Fruit fly (Drosophila melanogaster): ENCODE measurements around the gene CG6296.

CG6296 gene

dm6 chr3R:26967587-26968312 lies 37.5 kb downstream of the CG6296 start:
- TF ChIP-seq achi (GFP tag; optimal IDR thresholded peaks at IDR 0.05): peak; percentile 40
- peak; percentile 20 for TF ChIP-seq Blimp-1 (GFP tag; optimal IDR thresholded peaks at IDR 0.05)
- peak; percentile 59 for TF ChIP-seq OdsH (GFP tag; optimal IDR thresholded peaks at IDR 0.05)
- TF ChIP-seq svp (GFP tag): peak; percentile 80
- TF ChIP-seq Gug (GFP tag; IDR thresholded peaks at IDR 0.05): peak; percentile 47; the same call in 1 of the 2 replicates
- TF ChIP-seq dac (GFP tag; optimal IDR thresholded peaks at IDR 0.05): no peak
- no peak for TF ChIP-seq pdm3 (GFP tag; optimal IDR thresholded peaks at IDR 0.05)
- TF ChIP-seq cyc (GFP tag; optimal IDR thresholded peaks at IDR 0.05): peak; percentile 22
- no peak for TF ChIP-seq CG3032 (tag; optimal IDR thresholded peaks at IDR 0.05)
- no peak for TF ChIP-seq CG16779 (tag; optimal IDR thresholded peaks at IDR 0.05)
- TF ChIP-seq CG4318 (GFP tag; optimal IDR thresholded peaks at IDR 0.05): peak; percentile 15
- TF ChIP-seq esn (GFP tag; optimal IDR thresholded peaks at IDR 0.05): peak; percentile 52
- peak; percentile 72 for TF ChIP-seq Eip78C (GFP tag)
- TF ChIP-seq CG32006 (GFP tag; optimal IDR thresholded peaks at IDR 0.05): peak; percentile 42
- TF ChIP-seq CG1621 (tag; optimal IDR thresholded peaks at IDR 0.05): no peak
- TF ChIP-seq CG3919 (GFP tag; optimal IDR thresholded peaks at IDR 0.05): peak; percentile 20
- TF ChIP-seq salr (GFP tag; optimal IDR thresholded peaks at IDR 0.05): no peak
- TF ChIP-seq fd85E (GFP tag; optimal IDR thresholded peaks at IDR 0.05): no peak
- TF ChIP-seq Hr38 (GFP tag; optimal IDR thresholded peaks at IDR 0.05): no peak
- peak; percentile 30 for TF ChIP-seq CG34406 (GFP tag; optimal IDR thresholded peaks at IDR 0.05)
- no peak for TF ChIP-seq Lpt (GFP tag; optimal IDR thresholded peaks at IDR 0.05)
- TF ChIP-seq spab (GFP tag; optimal IDR thresholded peaks at IDR 0.05): no peak
- peak; percentile 36 for TF ChIP-seq lz (GFP tag; optimal IDR thresholded peaks at IDR 0.05)
- no peak for TF ChIP-seq ss (GFP tag; optimal IDR thresholded peaks at IDR 0.05)
- peak; percentile 51 for TF ChIP-seq CG10631 (GFP tag; optimal IDR thresholded peaks at IDR 0.05)
- TF ChIP-seq CG11902 (GFP tag; optimal IDR thresholded peaks at IDR 0.05): no peak
- peak; percentile 4 for TF ChIP-seq Hr4 (GFP tag; optimal IDR thresholded peaks at IDR 0.05)
- TF ChIP-seq dsx (GFP tag; optimal IDR thresholded peaks at IDR 0.05; ENCODE audit: poor library complexity, severe bottlenecking): peak; percentile 27
- no peak for TF ChIP-seq Eip75B (GFP tag; optimal IDR thresholded peaks at IDR 0.05)
- peak; percentile 1 for TF ChIP-seq Ets96B (tag; optimal IDR thresholded peaks at IDR 0.05)
- TF ChIP-seq CG11294 (GFP tag; IDR thresholded peaks at IDR 0.05): peak; percentile 35; the same call in 1 of the 2 replicates
- no peak for TF ChIP-seq fkh (GFP tag; optimal IDR thresholded peaks at IDR 0.05)
- no peak for TF ChIP-seq Sox14 (GFP tag; optimal IDR thresholded peaks at IDR 0.05)
- no peak for TF ChIP-seq CG6854 (GFP tag; optimal IDR thresholded peaks at IDR 0.05)
- peak; percentile 27 for TF ChIP-seq CG9139 (GFP tag; optimal IDR thresholded peaks at IDR 0.05)
- TF ChIP-seq CG6276 (GFP tag; optimal IDR thresholded peaks at IDR 0.05): no peak
- TF ChIP-seq topi (GFP tag; optimal IDR thresholded peaks at IDR 0.05): peak; percentile 39
- no peak for TF ChIP-seq net (GFP tag; optimal IDR thresholded peaks at IDR 0.05)
- TF ChIP-seq Sox15 (GFP tag; optimal IDR thresholded peaks at IDR 0.05): peak; percentile 25
- no peak for TF ChIP-seq Ets21C (GFP tag; optimal IDR thresholded peaks at IDR 0.05)
- TF ChIP-seq eg (GFP tag; IDR thresholded peaks at IDR 0.05): peak; percentile 69
- no peak for TF ChIP-seq fd59A (GFP tag; optimal IDR thresholded peaks at IDR 0.05)
- TF ChIP-seq Met (GFP tag; optimal IDR thresholded peaks at IDR 0.05): no peak
- peak; percentile 20 for TF ChIP-seq CG11762 (GFP tag; optimal IDR thresholded peaks at IDR 0.05; ENCODE audit: insufficient read depth)
- no peak for TF ChIP-seq CG8319 (GFP tag; optimal IDR thresholded peaks at IDR 0.05)
- peak; percentile 9 for TF ChIP-seq CG10669 (GFP tag; optimal IDR thresholded peaks at IDR 0.05)
- no peak for TF ChIP-seq CG7368 (GFP tag; optimal IDR thresholded peaks at IDR 0.05)
- TF ChIP-seq CG31627 (GFP tag; optimal IDR thresholded peaks at IDR 0.05): peak; percentile 5
- TF ChIP-seq Hr39 (GFP tag; optimal IDR thresholded peaks at IDR 0.05): no peak
- TF ChIP-seq CG6163 (GFP tag; IDR thresholded peaks at IDR 0.05): peak; percentile 61; the same call in 1 of the 3 replicates
- TF ChIP-seq Sox102F (GFP tag; optimal IDR thresholded peaks at IDR 0.05): peak; percentile 41

Measured in whole organism, prepupa.